Worm (Caenorhabditis elegans) whole organism, young adult: ENCODE measurements around the gene svh-2.
A peak's percentile ranks its signal among the peaks of the same experiment; 100 is the strongest.

ENCODE experiments used
- B0261.1 ChIP-seq: sonication (generic microtip); optimal IDR thresholded peaks from 2 replicates; lab custom pipeline; 2016; ENCODE audit warnings: mild to moderate bottlenecking, missing genetic modification characterization, moderate library complexity, missing compliant biosample characterization
- B0336.3 ChIP-seq: fragments of 200-800 bp; sonication (Bioruptor generic); IDR thresholded peaks from 2 replicates; pipeline ENCODE4 v1.3.6; 2022; ENCODE audit warnings: missing genetic modification characterization, missing compliant biosample characterization
- C06A6.2 ChIP-seq: fragments of 200-800 bp; sonication (Bioruptor generic); conservative IDR thresholded peaks from 2 replicates; pipeline ENCODE4 v1.3.6; 2022; ENCODE audit warnings: missing genetic modification characterization, missing compliant biosample characterization
- F10E7.11 ChIP-seq: sonication (generic microtip); optimal IDR thresholded peaks from 2 replicates; lab custom pipeline; 2017; ENCODE audit warnings: mild to moderate bottlenecking, missing genetic modification characterization, moderate library complexity, missing compliant biosample characterization
- F52B5.7 ChIP-seq: sonication (generic microtip); optimal IDR thresholded peaks from 2 replicates; lab custom pipeline; 2016; ENCODE audit warnings: mild to moderate bottlenecking, missing genetic modification characterization, missing compliant biosample characterization
- K11D2.4 ChIP-seq: fragments of 200-800 bp; sonication (Bioruptor generic); IDR thresholded peaks from 2 replicates; pipeline ENCODE4 v1.3.6; 2022; ENCODE audit warnings: missing genetic modification reagents, missing genetic modification characterization, missing compliant biosample characterization
- K12H6.12 ChIP-seq: fragments of 200-800 bp; sonication (Bioruptor generic); optimal IDR thresholded peaks from 2 replicates; lab custom pipeline; 2018; ENCODE audit warnings: mild to moderate bottlenecking, missing genetic modification characterization, missing compliant biosample characterization
- Y53F4B.3 ChIP-seq: fragments of 200-800 bp; sonication (Bioruptor generic); IDR thresholded peaks from 2 replicates; pipeline ENCODE4 v1.3.6; 2022; ENCODE audit warnings: missing genetic modification reagents, missing genetic modification characterization, missing compliant biosample characterization
- Y53G8AR.9 ChIP-seq: fragments of 200-800 bp; sonication (Bioruptor generic); conservative IDR thresholded peaks from 2 replicates; pipeline ENCODE4 v1.3.6; 2022; ENCODE audit warnings: missing genetic modification reagents, missing genetic modification characterization, missing compliant biosample characterization
- Y56A3A.18 ChIP-seq: fragments of 200-800 bp; sonication (Bioruptor generic); IDR thresholded peaks from 2 replicates; pipeline ENCODE4 v1.3.6; 2022; ENCODE audit warnings: missing genetic modification reagents, missing genetic modification characterization, missing compliant biosample characterization
- Y67H2A.10 ChIP-seq: fragments of 200-800 bp; sonication (Bioruptor generic); conservative IDR thresholded peaks from 2 replicates; pipeline ENCODE4 v1.3.6; 2022; ENCODE audit warnings: missing genetic modification reagents, missing genetic modification characterization, missing compliant biosample characterization
- Y95B8A.8 ChIP-seq: fragments of 200-800 bp; sonication (Bioruptor generic); IDR thresholded peaks from 2 replicates; pipeline ENCODE4 v1.3.6; 2022; ENCODE audit warnings: missing genetic modification reagents, missing genetic modification characterization, missing compliant biosample characterization
- aptf-2 ChIP-seq: fragments of 200-800 bp; sonication (Bioruptor generic); conservative IDR thresholded peaks from 2 replicates; pipeline ENCODE4 v1.3.6; 2022; ENCODE audit warnings: missing genetic modification reagents, missing genetic modification characterization, missing compliant biosample characterization
- atf-7 ChIP-seq: sonication (generic microtip); optimal IDR thresholded peaks from 2 replicates; lab custom pipeline; 2017; ENCODE audit warnings: mild to moderate bottlenecking, missing genetic modification characterization, missing compliant biosample characterization
- athp-1 ChIP-seq: sonication (generic microtip); optimal IDR thresholded peaks from 2 replicates; lab custom pipeline; 2017; ENCODE audit warnings: mild to moderate bottlenecking, missing genetic modification characterization, missing compliant biosample characterization
- attf-3 ChIP-seq: fragments of 200-800 bp; sonication (Bioruptor generic); conservative IDR thresholded peaks from 2 replicates; pipeline ENCODE4 v1.3.6; 2022; ENCODE audit warnings: missing genetic modification reagents, missing genetic modification characterization, missing compliant biosample characterization
- bed-1 ChIP-seq: fragments of 200-800 bp; sonication (Bioruptor generic); IDR thresholded peaks from 2 replicates; pipeline ENCODE4 v1.3.6; 2022; ENCODE audit warnings: missing genetic modification reagents, missing genetic modification characterization, missing compliant biosample characterization
- bed-2 ChIP-seq: fragments of 200-800 bp; sonication (Bioruptor generic); IDR thresholded peaks from 2 replicates; pipeline ENCODE4 v1.3.6; 2022; ENCODE audit warnings: missing genetic modification reagents, missing genetic modification characterization, missing compliant biosample characterization
- cebp-2 ChIP-seq: fragments of 200-800 bp; sonication (Bioruptor generic); IDR thresholded peaks from 2 replicates; pipeline ENCODE4 v1.3.6; 2022; ENCODE audit warnings: missing genetic modification characterization, missing compliant biosample characterization
- ceh-100 ChIP-seq: fragments of 200-800 bp; sonication (Bioruptor generic); IDR thresholded peaks from 2 replicates; pipeline ENCODE4 v1.3.6; 2022; ENCODE audit warnings: missing genetic modification reagents, missing genetic modification characterization, missing compliant biosample characterization
- die-1 ChIP-seq: sonication (generic microtip); optimal IDR thresholded peaks from 2 replicates; lab custom pipeline; 2016; ENCODE audit warnings: missing genotype, mild to moderate bottlenecking, missing genetic modification characterization, missing compliant biosample characterization
- efl-1 ChIP-seq: fragments of 150-350 bp; optimal IDR thresholded peaks from 2 replicates; lab custom pipeline; 2014; ENCODE audit warnings: missing biosample characterization, missing genetic modification reagents, missing genetic modification characterization
- egl-44 ChIP-seq: fragments of 200-800 bp; sonication (Bioruptor generic); IDR thresholded peaks from 2 replicates; pipeline ENCODE4 v1.3.6; 2022; ENCODE audit warnings: missing genetic modification reagents, missing genetic modification characterization, missing compliant biosample characterization
- egrh-3 ChIP-seq: fragments of 200-800 bp; sonication (Bioruptor generic); IDR thresholded peaks from 2 replicates; pipeline ENCODE4 v1.3.6; 2022; ENCODE audit warnings: missing genetic modification reagents, missing genetic modification characterization, missing compliant biosample characterization
- hmg-20 ChIP-seq: fragments of 200-800 bp; sonication (Bioruptor generic); IDR thresholded peaks from 2 replicates; pipeline ENCODE4 v1.3.6; 2022; ENCODE audit warnings: missing genetic modification reagents, missing genetic modification characterization, missing compliant biosample characterization
- lag-1 ChIP-seq: fragments of 200-800 bp; sonication (Bioruptor generic); IDR thresholded peaks from 2 replicates; pipeline ENCODE4 v1.3.6; 2022; ENCODE audit warnings: missing genetic modification reagents, missing genetic modification characterization, missing compliant biosample characterization
- let-526 ChIP-seq: fragments of 200-800 bp; sonication (Bioruptor generic); IDR thresholded peaks from 2 replicates; pipeline ENCODE4 v1.3.6; 2022; ENCODE audit warnings: missing genetic modification reagents, missing genetic modification characterization, missing compliant biosample characterization
- lin-26 ChIP-seq: fragments of 200-800 bp; sonication (Bioruptor generic); IDR thresholded peaks from 2 replicates; pipeline ENCODE4 v1.3.6; 2022; ENCODE audit warnings: missing genetic modification reagents, missing genetic modification characterization, missing compliant biosample characterization
- lin-54 ChIP-seq: fragments of 200-800 bp; sonication (Bioruptor generic); optimal IDR thresholded peaks from 2 replicates; lab custom pipeline; 2018; ENCODE audit warnings: mild to moderate bottlenecking, missing genetic modification characterization, missing compliant biosample characterization
- lsy-27 ChIP-seq: sonication (generic microtip); optimal IDR thresholded peaks from 2 replicates; lab custom pipeline; 2017; ENCODE audit warnings: missing genetic modification characterization, mild to moderate bottlenecking, missing compliant biosample characterization, antibody characterized with exemption, missing genotype, borderline replicate concordance; ENCODE audit not compliant: insufficient read depth
- madf-3 ChIP-seq: fragments of 200-800 bp; sonication (Bioruptor generic); IDR thresholded peaks from 2 replicates; pipeline ENCODE4 v1.3.6; 2022; ENCODE audit warnings: missing genetic modification reagents, missing genetic modification characterization, missing compliant biosample characterization
- mcd-1 ChIP-seq: fragments of 200-800 bp; sonication (Bioruptor generic); IDR thresholded peaks from 2 replicates; pipeline ENCODE4 v1.3.6; 2022; ENCODE audit warnings: missing genetic modification reagents, missing genetic modification characterization, missing compliant biosample characterization
- mes-4 ChIP-seq: sonication (generic microtip); optimal IDR thresholded peaks from 2 replicates; lab custom pipeline; 2016; ENCODE audit warnings: missing genotype, missing genetic modification characterization, missing compliant biosample characterization
- mxl-1 ChIP-seq: sonication (generic microtip); optimal IDR thresholded peaks from 2 replicates; lab custom pipeline; 2016; ENCODE audit warnings: missing genetic modification characterization, missing compliant biosample characterization
- nfya-1 ChIP-seq: sonication (generic microtip); optimal IDR thresholded peaks from 2 replicates; lab custom pipeline; 2017; ENCODE audit warnings: antibody characterized with exemption, missing compliant biosample characterization, missing genetic modification characterization, borderline replicate concordance; ENCODE audit not compliant: insufficient read depth
- nhr-179 ChIP-seq: sonication (generic microtip); optimal IDR thresholded peaks from 2 replicates; lab custom pipeline; 2016; ENCODE audit warnings: mild to moderate bottlenecking, missing genetic modification characterization, missing compliant biosample characterization
- nhr-27 ChIP-seq: fragments of 200-800 bp; sonication (Bioruptor generic); optimal IDR thresholded peaks from 2 replicates; lab custom pipeline; 2018; ENCODE audit warnings: mild to moderate bottlenecking, missing genetic modification characterization, moderate library complexity, missing compliant biosample characterization
- nhr-90 ChIP-seq: sonication (generic microtip); optimal IDR thresholded peaks from 2 replicates; lab custom pipeline; 2016; ENCODE audit warnings: missing genotype, mild to moderate bottlenecking, missing genetic modification characterization, missing compliant biosample characterization
- pha-4 ChIP-seq: fragments of 150-350 bp; sonication (generic microtip); optimal IDR thresholded peaks from 2 replicates; lab custom pipeline; 2014; ENCODE audit warnings: missing biosample characterization, missing genetic modification reagents, missing genetic modification characterization
- sdz-38 ChIP-seq: sonication (generic microtip); optimal IDR thresholded peaks from 2 replicates; lab custom pipeline; 2016; ENCODE audit warnings: missing genotype, missing genetic modification characterization, missing compliant biosample characterization
- snpc-1.3 ChIP-seq: sonication (generic microtip); optimal IDR thresholded peaks from 2 replicates; lab custom pipeline; 2017; ENCODE audit warnings: missing genetic modification characterization, mild to moderate bottlenecking, missing compliant biosample characterization, antibody characterized with exemption, moderate library complexity, missing genotype, missing genetic modification reagents; ENCODE audit not compliant: insufficient read depth
- snpc-3.4 ChIP-seq: sonication (generic microtip); optimal IDR thresholded peaks from 2 replicates; lab custom pipeline; 2017; ENCODE audit warnings: missing genetic modification characterization, mild to moderate bottlenecking, missing compliant biosample characterization, antibody characterized with exemption, moderate library complexity, missing genotype, missing genetic modification reagents
- snpc-4 ChIP-seq, 5 experiments: fragments of 150-350 bp in 1 of 5; sonication (generic microtip) in 4 of 5; optimal IDR thresholded peaks; 2 replicates each; lab custom pipeline; 2014 to 2018; ENCODE audit warnings: missing genetic modification characterization in 5 of 5, missing biosample characterization in 3 of 5, antibody characterized with exemption in 2 of 5, mild to moderate bottlenecking in 2 of 5, missing compliant biosample characterization in 2 of 5, missing genotype in 2 of 5, moderate library complexity in 2 of 5, missing genetic modification reagents in 1 of 5
- tlf-1 ChIP-seq: fragments of 200-800 bp; sonication (Bioruptor generic); optimal IDR thresholded peaks from 2 replicates; lab custom pipeline; 2018; ENCODE audit warnings: mild to moderate bottlenecking, missing genetic modification characterization, missing compliant biosample characterization
- xnd-1 ChIP-seq: sonication (generic microtip); optimal IDR thresholded peaks from 2 replicates; lab custom pipeline; 2016; ENCODE audit warnings: missing genotype, missing genetic modification reagents, missing genetic modification characterization, missing compliant biosample characterization
- zim-3 ChIP-seq: sonication (generic microtip); optimal IDR thresholded peaks from 2 replicates; lab custom pipeline; 2017; ENCODE audit warnings: mild to moderate bottlenecking, missing genetic modification characterization, moderate library complexity, missing compliant biosample characterization
- ztf-18 ChIP-seq: sonication (generic microtip); optimal IDR thresholded peaks from 2 replicates; lab custom pipeline; 2016; ENCODE audit warnings: missing genotype, mild to moderate bottlenecking, missing genetic modification characterization, missing compliant biosample characterization
- ztf-22 ChIP-seq: fragments of 200-800 bp; sonication (Bioruptor generic); optimal IDR thresholded peaks from 2 replicates; lab custom pipeline; 2018; ENCODE audit warnings: mild to moderate bottlenecking, missing genetic modification characterization, moderate library complexity, missing compliant biosample characterization

The svh-2 gene

ce11 chrX:6609251-6609650 lies 56.2 kb downstream of the svh-2 start (continued):
- TF ChIP-seq nfya-1 (tag; lab: Kevin White, UChicago) (no peak), snpc-4 (GFP tag; optimal IDR thresholded peaks at IDR 0.05; lab: Kevin White, UChicago) (no peak), snpc-4 (tag; optimal IDR thresholded peaks at IDR 0.05; lab: Kevin White, UChicago) (no peak), F52B5.7 (peak; percentile 9), pha-4 (tag; lab: Kevin White, UChicago) (no peak), cebp-2 (GFP tag; lab: Robert Waterston, UW) (peak; percentile 75; the same call in 1 of the 2 replicates), lag-1 (GFP tag; lab: Robert Waterston, UW) (no peak), nhr-179 (tag; lab: Kevin White, UChicago) (no peak), xnd-1 (tag; lab: Kevin White, UChicago) (no peak), B0261.1 (tag; lab: Kevin White, UChicago) (no peak), ztf-18 (tag; lab: Kevin White, UChicago) (no peak), mcd-1 (GFP tag; lab: Robert Waterston, UW) (no peak), K11D2.4 (no peak), die-1 (no peak), aptf-2 (GFP tag; lab: Robert Waterston, UW) (no peak), Y56A3A.18 (GFP tag; lab: Robert Waterston, UW) (peak; percentile 62; the same call in 1 of the 2 replicates), ztf-22 (GFP tag; lab: Kevin White, UChicago) (peak; percentile 24), hmg-20 (GFP tag; lab: Robert Waterston, UW) (0 out of 2 replicates have a peak, but pooled peaks have one; percentile 54), attf-3 (GFP tag; lab: Robert Waterston, UW) (no peak), sdz-38 (no peak), snpc-3.4 (tag; lab: Kevin White, UChicago) (no peak), mes-4 (no peak), nhr-27 (tag; lab: Kevin White, UChicago) (no peak), egrh-3 (no peak), lin-26 (GFP tag; lab: Robert Waterston, UW) (no peak), zim-3 (no peak), nhr-90 (tag; lab: Kevin White, UChicago) (no peak), bed-2 (GFP tag; lab: Robert Waterston, UW) (no peak), Y67H2A.10 (no peak), Y53G8AR.9 (GFP tag; lab: Robert Waterston, UW) (peak; percentile 76; the same call in 1 of the 2 replicates), B0336.3 (peak; percentile 78), efl-1 (GFP tag; lab: Kevin White, UChicago) (no peak), athp-1 (tag; lab: Kevin White, UChicago) (no peak), lin-54 (GFP tag; lab: Kevin White, UChicago) (no peak), bed-1 (no peak), atf-7 (peak; percentile 64), ceh-100 (GFP tag; lab: Robert Waterston, UW) (0 out of 2 replicates have a peak, but pooled peaks have one; percentile 15), K12H6.12 (no peak), C06A6.2 (GFP tag; lab: Robert Waterston, UW) (no peak), Y95B8A.8 (GFP tag; lab: Robert Waterston, UW) (peak; percentile 52; the same call in 1 of the 2 replicates), F10E7.11 (no peak), madf-3 (GFP tag; lab: Robert Waterston, UW) (0 out of 2 replicates have a peak, but pooled peaks have one; percentile 43), tlf-1 (GFP tag; lab: Kevin White, UChicago) (peak; percentile 57), lsy-27 (tag; lab: Kevin White, UChicago) (no peak), snpc-1.3 (tag; lab: Kevin White, UChicago) (no peak), egl-44 (GFP tag; lab: Robert Waterston, UW) (no peak), Y53F4B.3 (no peak), mxl-1 (tag; lab: Kevin White, UChicago) (no peak), let-526 (GFP tag; lab: Robert Waterston, UW) (no peak)
